Worm (Caenorhabditis elegans) whole organism, young adult: ENCODE results near the gene tbx-9.

Experiments
- F39B2.1 ChIP-seq: fragments of 200-800 bp; sonication (Bioruptor generic); IDR thresholded peaks from 2 replicates; pipeline ENCODE4 v1.3.6; 2022; ENCODE audit warnings: missing genetic modification reagents, missing genetic modification characterization, missing compliant biosample characterization
- F57A8.1 ChIP-seq: fragments of 200-800 bp; sonication (Bioruptor generic); optimal IDR thresholded peaks from 2 replicates; lab custom pipeline; 2018; ENCODE audit warnings: mild to moderate bottlenecking, missing genetic modification characterization, moderate library complexity, missing compliant biosample characterization
- T07F8.4 ChIP-seq: sonication (generic microtip); optimal IDR thresholded peaks from 2 replicates; lab custom pipeline; 2016; ENCODE audit warnings: mild to moderate bottlenecking, missing genetic modification characterization, moderate library complexity, missing compliant biosample characterization
- Y53F4B.3 ChIP-seq: fragments of 200-800 bp; sonication (Bioruptor generic); IDR thresholded peaks from 2 replicates; pipeline ENCODE4 v1.3.6; 2022; ENCODE audit warnings: missing genetic modification reagents, missing genetic modification characterization, missing compliant biosample characterization
- ama-1 ChIP-seq, 3 experiments: fragments of 150-350 bp in 1 of 3; sonication (generic microtip) in 2 of 3; optimal IDR thresholded peaks; 2 replicates each; lab custom pipeline; 2014 to 2018; ENCODE audit warnings: missing biosample characterization in 2 of 3, missing genetic modification characterization in 2 of 3, missing genetic modification reagents in 2 of 3
- attf-6 ChIP-seq: fragments of 200-800 bp; sonication (Bioruptor generic); IDR thresholded peaks from 2 replicates; pipeline ENCODE4 v1.3.6; 2022; ENCODE audit warnings: missing genetic modification reagents, missing genetic modification characterization, missing compliant biosample characterization
- ekl-4 ChIP-seq: fragments of 200-800 bp; sonication (Bioruptor generic); IDR thresholded peaks from 2 replicates; pipeline ENCODE4 v1.3.6; 2022; ENCODE audit warnings: missing genetic modification reagents, missing genetic modification characterization, missing compliant biosample characterization
- lin-40 ChIP-seq: sonication (generic microtip); optimal IDR thresholded peaks from 2 replicates; lab custom pipeline; 2016; ENCODE audit warnings: missing genetic modification characterization, mild to moderate bottlenecking, missing compliant biosample characterization, missing genotype, missing genetic modification reagents
- madf-6 ChIP-seq: fragments of 200-800 bp; sonication (Bioruptor generic); IDR thresholded peaks from 2 replicates; pipeline ENCODE4 v1.3.6; 2022; ENCODE audit warnings: missing genetic modification reagents, missing genetic modification characterization, missing compliant biosample characterization
- mxl-1 ChIP-seq: sonication (generic microtip); optimal IDR thresholded peaks from 2 replicates; lab custom pipeline; 2016; ENCODE audit warnings: missing genetic modification characterization, missing compliant biosample characterization
- snpc-3.4 ChIP-seq: sonication (generic microtip); optimal IDR thresholded peaks from 2 replicates; lab custom pipeline; 2017; ENCODE audit warnings: missing genetic modification characterization, mild to moderate bottlenecking, missing compliant biosample characterization, antibody characterized with exemption, moderate library complexity, missing genotype, missing genetic modification reagents
- snpc-4 ChIP-seq, 5 experiments: fragments of 150-350 bp in 1 of 5; sonication (generic microtip) in 4 of 5; optimal IDR thresholded peaks; 2 replicates each; lab custom pipeline; 2014 to 2018; ENCODE audit warnings: missing genetic modification characterization in 5 of 5, missing biosample characterization in 3 of 5, antibody characterized with exemption in 2 of 5, mild to moderate bottlenecking in 2 of 5, missing compliant biosample characterization in 2 of 5, missing genotype in 2 of 5, moderate library complexity in 2 of 5, missing genetic modification reagents in 1 of 5
- unc-62 ChIP-seq: fragments of 150-350 bp; optimal IDR thresholded peaks from 2 replicates; lab custom pipeline; 2014; ENCODE audit warnings: missing biosample characterization, missing genetic modification reagents, missing genetic modification characterization
- zim-3 ChIP-seq: sonication (generic microtip); optimal IDR thresholded peaks from 2 replicates; lab custom pipeline; 2017; ENCODE audit warnings: mild to moderate bottlenecking, missing genetic modification characterization, moderate library complexity, missing compliant biosample characterization

ce11 chrIII:10296904-10297303 lies 44.8 kb downstream of the tbx-9 start:
- TF ChIP-seq attf-6 (GFP tag; lab: Robert Waterston, UW) (no peak), snpc-3.4 (no peak), ekl-4 (GFP tag; lab: Robert Waterston, UW) (no peak), lin-40 (no peak), ama-1 (optimal IDR thresholded peaks at IDR 0.05; lab: Kevin White, UChicago) (no peak), ama-1 (GFP tag; optimal IDR thresholded peaks at IDR 0.05; lab: Kevin White, UChicago) (no peak), F39B2.1 (no peak), snpc-4 (GFP tag; optimal IDR thresholded peaks at IDR 0.05; lab: Kevin White, UChicago) (no peak), snpc-4 (tag; optimal IDR thresholded peaks at IDR 0.05; lab: Kevin White, UChicago) (peak in 2 of 4 experiments; percentile 4 to 51), T07F8.4 (no peak), Y53F4B.3 (GFP tag; lab: Robert Waterston, UW) (no peak), zim-3 (tag; lab: Kevin White, UChicago) (no peak), F57A8.1 (GFP tag; lab: Kevin White, UChicago) (no peak), mxl-1 (tag; lab: Kevin White, UChicago) (no peak), madf-6 (no peak), unc-62 (no peak)
